Fruit fly (Drosophila melanogaster) whole organism, embryonic: ENCODE measurements around the gene Ubi-p63E.

Experiments
- Asciz ChIP-seq: fragments of 200-800 bp; sonication (Bioruptor generic); optimal IDR thresholded peaks from 2 replicates; lab custom pipeline; 2017; ENCODE audit warnings: missing biosample characterization, mild to moderate bottlenecking, missing genetic modification characterization, missing genetic modification reagents
- Atf-2 ChIP-seq: fragments of 200-800 bp; sonication (Bioruptor generic); optimal IDR thresholded peaks from 2 replicates; lab custom pipeline; 2016; ENCODE audit warnings: missing biosample characterization, missing genetic modification characterization
- CG10209 ChIP-seq: fragments of 200-800 bp; sonication (Bioruptor generic); optimal IDR thresholded peaks from 3 replicates; lab custom pipeline; 2017; ENCODE audit warnings: missing biosample characterization, mild to moderate bottlenecking, missing genetic modification characterization, missing genetic modification reagents
- CG10543 ChIP-seq: fragments of 200-800 bp; sonication (Bioruptor generic); optimal IDR thresholded peaks from 3 replicates; lab custom pipeline; 2017; ENCODE audit warnings: missing biosample characterization, mild to moderate bottlenecking, missing genetic modification characterization, moderate library complexity
- CG11398 ChIP-seq: fragments of 200-800 bp; sonication (Bioruptor generic); optimal IDR thresholded peaks from 2 replicates; lab custom pipeline; 2016; ENCODE audit warnings: missing biosample characterization, missing genetic modification characterization
- CG11560 ChIP-seq: fragments of 200-800 bp; sonication (Bioruptor generic); IDR thresholded peaks from 3 replicates; pipeline ENCODE4 v1.3.6; 2022; ENCODE audit warnings: missing biosample characterization, missing genetic modification characterization
- CG12391 ChIP-seq: fragments of 200-800 bp; sonication (Bioruptor generic); optimal IDR thresholded peaks from 3 replicates; lab custom pipeline; 2018; ENCODE audit warnings: missing biosample characterization, mild to moderate bottlenecking, missing genetic modification characterization, moderate library complexity
- CG12769 ChIP-seq: fragments of 200-800 bp; sonication (Bioruptor generic); optimal IDR thresholded peaks from 2 replicates; lab custom pipeline; 2019; ENCODE audit warnings: missing biosample characterization, mild to moderate bottlenecking, missing genetic modification characterization, moderate library complexity
- CG14710 ChIP-seq: fragments of 200-800 bp; sonication (Bioruptor generic); optimal IDR thresholded peaks from 3 replicates; lab custom pipeline; 2019; ENCODE audit warnings: missing biosample characterization, mild to moderate bottlenecking, missing genetic modification characterization, moderate library complexity
- CG14860 ChIP-seq: fragments of 200-800 bp; sonication (Bioruptor generic); IDR thresholded peaks from 3 replicates; pipeline ENCODE4 v1.3.6; 2022; ENCODE audit warnings: missing biosample characterization, missing genetic modification characterization; ENCODE audit not compliant: partially characterized antibody
- CG15073 ChIP-seq: fragments of 200-800 bp; sonication (Bioruptor generic); optimal IDR thresholded peaks from 2 replicates; lab custom pipeline; 2016; ENCODE audit warnings: missing biosample characterization, missing genetic modification characterization
- CG1603 ChIP-seq: fragments of 200-800 bp; sonication (Bioruptor generic); optimal IDR thresholded peaks from 2 replicates; lab custom pipeline; 2019; ENCODE audit warnings: missing biosample characterization, mild to moderate bottlenecking, missing genetic modification characterization, moderate library complexity
- CG17186 ChIP-seq: fragments of 200-800 bp; sonication (Bioruptor generic); optimal IDR thresholded peaks from 3 replicates; lab custom pipeline; 2017; ENCODE audit warnings: missing biosample characterization, missing genetic modification reagents, missing genetic modification characterization
- CG17802 ChIP-seq: fragments of 200-800 bp; sonication (Bioruptor generic); optimal IDR thresholded peaks from 2 replicates; lab custom pipeline; 2018; ENCODE audit warnings: missing biosample characterization, mild to moderate bottlenecking, missing genetic modification characterization, moderate library complexity
- CG2199 ChIP-seq: fragments of 200-800 bp; sonication (Bioruptor generic); IDR thresholded peaks from 3 replicates; pipeline ENCODE4 v1.3.6; 2022; ENCODE audit warnings: missing biosample characterization, missing genetic modification characterization
- CG3065 ChIP-seq: fragments of 200-800 bp; sonication (Bioruptor generic); optimal IDR thresholded peaks from 2 replicates; lab custom pipeline; 2016; ENCODE audit warnings: missing biosample characterization, missing genetic modification characterization
- CG3847 ChIP-seq: fragments of 200-800 bp; sonication (Bioruptor generic); IDR thresholded peaks from 2 replicates; pipeline ENCODE4 v1.3.6; 2022; ENCODE audit warnings: missing biosample characterization, missing genetic modification characterization
- CG4360 ChIP-seq: fragments of 200-800 bp; sonication (Bioruptor generic); IDR thresholded peaks from 2 replicates; pipeline ENCODE4 v1.3.6; 2022; ENCODE audit warnings: missing biosample characterization, missing genetic modification characterization
- CG4424 ChIP-seq: fragments of 200-800 bp; sonication (Bioruptor generic); optimal IDR thresholded peaks from 3 replicates; lab custom pipeline; 2016; ENCODE audit warnings: missing biosample characterization, missing genetic modification characterization
- CG4617 ChIP-seq: fragments of 200-800 bp; sonication (Bioruptor generic); optimal IDR thresholded peaks from 3 replicates; lab custom pipeline; 2016; ENCODE audit warnings: missing biosample characterization, missing genetic modification characterization, borderline replicate concordance
- CG8944 ChIP-seq: fragments of 200-800 bp; sonication (Bioruptor generic); optimal IDR thresholded peaks from 3 replicates; lab custom pipeline; 2016; ENCODE audit warnings: missing biosample characterization, missing genetic modification characterization
- CG9437 ChIP-seq: fragments of 200-800 bp; sonication (Bioruptor generic); optimal IDR thresholded peaks from 2 replicates; lab custom pipeline; 2018; ENCODE audit warnings: missing biosample characterization, mild to moderate bottlenecking, missing genetic modification characterization
- CG9797 ChIP-seq: fragments of 200-800 bp; sonication (Bioruptor generic); optimal IDR thresholded peaks from 3 replicates; lab custom pipeline; 2018; ENCODE audit warnings: missing biosample characterization, mild to moderate bottlenecking, missing genetic modification characterization
- Camta ChIP-seq: fragments of 200-800 bp; sonication (Bioruptor generic); optimal IDR thresholded peaks from 2 replicates; lab custom pipeline; 2016; ENCODE audit warnings: missing biosample characterization, missing genetic modification characterization
- Chrac-16 ChIP-seq: fragments of 200-800 bp; sonication (Bioruptor generic); optimal IDR thresholded peaks from 3 replicates; lab custom pipeline; 2016; ENCODE audit warnings: missing biosample characterization, missing genetic modification characterization
- Dad ChIP-seq: fragments of 200-800 bp; sonication (Bioruptor generic); optimal IDR thresholded peaks from 3 replicates; lab custom pipeline; 2016; ENCODE audit warnings: missing biosample characterization, missing genetic modification characterization
- Elba2 ChIP-seq: fragments of 200-800 bp; sonication (Bioruptor generic); optimal IDR thresholded peaks from 3 replicates; lab custom pipeline; 2016; ENCODE audit warnings: missing biosample characterization, missing genetic modification characterization
- Fer2 ChIP-seq: fragments of 200-800 bp; sonication (Bioruptor generic); optimal IDR thresholded peaks from 2 replicates; lab custom pipeline; 2018; ENCODE audit warnings: missing biosample characterization, mild to moderate bottlenecking, missing genetic modification characterization, moderate library complexity
- Fer3 ChIP-seq: fragments of 200-800 bp; sonication (Bioruptor generic); optimal IDR thresholded peaks from 2 replicates; lab custom pipeline; 2018; ENCODE audit warnings: missing biosample characterization, mild to moderate bottlenecking, missing genetic modification characterization, moderate library complexity
- HLHmδ ChIP-seq: fragments of 200-800 bp; sonication (Bioruptor generic); optimal IDR thresholded peaks from 2 replicates; lab custom pipeline; 2018; ENCODE audit warnings: missing biosample characterization, mild to moderate bottlenecking, missing genetic modification characterization, moderate library complexity
- Mes4 ChIP-seq: fragments of 200-800 bp; sonication (Bioruptor generic); optimal IDR thresholded peaks from 2 replicates; lab custom pipeline; 2016; ENCODE audit warnings: missing biosample characterization, missing genetic modification characterization
- Usf ChIP-seq: fragments of 200-800 bp; sonication (Bioruptor generic); optimal IDR thresholded peaks from 2 replicates; lab custom pipeline; 2017; ENCODE audit warnings: missing genotype, missing biosample characterization, missing genetic modification characterization
- ap ChIP-seq: fragments of 200-800 bp; sonication (Bioruptor generic); IDR thresholded peaks from 2 replicates; pipeline ENCODE4 v1.3.6; 2022; ENCODE audit warnings: missing biosample characterization, missing genetic modification characterization
- bigmax ChIP-seq: fragments of 200-800 bp; sonication (Bioruptor generic); optimal IDR thresholded peaks from 2 replicates; lab custom pipeline; 2018; ENCODE audit warnings: missing biosample characterization, mild to moderate bottlenecking, missing genetic modification characterization
- bsh ChIP-seq, 2 experiments: fragments of 200-800 bp; sonication (Bioruptor generic); optimal IDR thresholded peaks; 2 replicates each; lab custom pipeline; 2017 to 2018; ENCODE audit warnings: mild to moderate bottlenecking in 2 of 2, missing biosample characterization in 2 of 2, missing genetic modification characterization in 2 of 2, moderate library complexity in 1 of 2
- ci ChIP-seq: fragments of 200-800 bp; sonication (Bioruptor generic); IDR thresholded peaks from 3 replicates; pipeline ENCODE4 v1.3.6; 2022; ENCODE audit warnings: missing biosample characterization, missing genetic modification characterization
- crol ChIP-seq: fragments of 200-800 bp; sonication (Bioruptor generic); IDR thresholded peaks from 2 replicates; pipeline ENCODE4 v1.3.6; 2022; ENCODE audit warnings: missing biosample characterization, missing genetic modification characterization
- dm ChIP-seq: fragments of 200-800 bp; sonication (Bioruptor generic); optimal IDR thresholded peaks from 3 replicates; lab custom pipeline; 2016; ENCODE audit warnings: missing biosample characterization, missing genetic modification characterization
- mirr ChIP-seq: fragments of 200-800 bp; sonication (Bioruptor generic); optimal IDR thresholded peaks from 3 replicates; lab custom pipeline; 2018; ENCODE audit warnings: missing biosample characterization, mild to moderate bottlenecking, missing genetic modification characterization
- onecut ChIP-seq: fragments of 200-800 bp; sonication (Bioruptor generic); IDR thresholded peaks from 2 replicates; pipeline ENCODE4 v1.3.6; 2022; ENCODE audit warnings: missing biosample characterization, missing genetic modification characterization
- org-1 ChIP-seq: fragments of 200-800 bp; sonication (Bioruptor generic); optimal IDR thresholded peaks from 2 replicates; lab custom pipeline; 2017; ENCODE audit warnings: missing biosample characterization, missing genetic modification characterization
- phol ChIP-seq: fragments of 200-800 bp; sonication (Bioruptor generic); optimal IDR thresholded peaks from 3 replicates; lab custom pipeline; 2018; ENCODE audit warnings: missing biosample characterization, mild to moderate bottlenecking, missing genetic modification characterization, moderate library complexity
- pros ChIP-seq: fragments of 200-800 bp; sonication (Bioruptor generic); optimal IDR thresholded peaks from 3 replicates; lab custom pipeline; 2019; ENCODE audit warnings: missing biosample characterization, mild to moderate bottlenecking, missing genetic modification characterization, moderate library complexity
- slp2 ChIP-seq: fragments of 200-800 bp; sonication (Bioruptor generic); optimal IDR thresholded peaks from 2 replicates; lab custom pipeline; 2016; ENCODE audit warnings: missing biosample characterization, missing genetic modification characterization
- sob ChIP-seq: fragments of 200-800 bp; sonication (Bioruptor generic); IDR thresholded peaks from 2 replicates; pipeline ENCODE4 v1.3.6; 2022; ENCODE audit warnings: missing biosample characterization, missing genetic modification characterization
- ssp ChIP-seq: fragments of 200-800 bp; sonication (Bioruptor generic); IDR thresholded peaks from 2 replicates; pipeline ENCODE4 v1.3.6; 2022; ENCODE audit warnings: missing biosample characterization, missing genetic modification characterization
- tio ChIP-seq: fragments of 200-800 bp; sonication (Bioruptor generic); optimal IDR thresholded peaks from 2 replicates; lab custom pipeline; 2017; ENCODE audit warnings: missing biosample characterization, missing genetic modification characterization, inconsistent platforms
- tna ChIP-seq: fragments of 200-800 bp; sonication (Bioruptor generic); IDR thresholded peaks from 2 replicates; pipeline ENCODE4 v1.3.6; 2022; ENCODE audit warnings: missing biosample characterization, missing genetic modification characterization; ENCODE audit not compliant: partially characterized antibody
- ttk ChIP-seq: fragments of 200-800 bp; sonication (Bioruptor generic); IDR thresholded peaks from 2 replicates; pipeline ENCODE4 v2.1.2; 2022; ENCODE audit warnings: missing biosample characterization, missing genetic modification characterization
- tup ChIP-seq: fragments of 200-800 bp; sonication (Bioruptor generic); optimal IDR thresholded peaks from 2 replicates; lab custom pipeline; 2016; ENCODE audit warnings: missing biosample characterization, mild to moderate bottlenecking, missing genetic modification characterization, moderate library complexity
- zen2 ChIP-seq: fragments of 200-800 bp; sonication (Bioruptor generic); IDR thresholded peaks from 3 replicates; pipeline ENCODE4 v1.3.6; 2022; ENCODE audit warnings: missing biosample characterization, missing genetic modification characterization; ENCODE audit not compliant: partially characterized antibody

Gene Ubi-p63E

DNA sequence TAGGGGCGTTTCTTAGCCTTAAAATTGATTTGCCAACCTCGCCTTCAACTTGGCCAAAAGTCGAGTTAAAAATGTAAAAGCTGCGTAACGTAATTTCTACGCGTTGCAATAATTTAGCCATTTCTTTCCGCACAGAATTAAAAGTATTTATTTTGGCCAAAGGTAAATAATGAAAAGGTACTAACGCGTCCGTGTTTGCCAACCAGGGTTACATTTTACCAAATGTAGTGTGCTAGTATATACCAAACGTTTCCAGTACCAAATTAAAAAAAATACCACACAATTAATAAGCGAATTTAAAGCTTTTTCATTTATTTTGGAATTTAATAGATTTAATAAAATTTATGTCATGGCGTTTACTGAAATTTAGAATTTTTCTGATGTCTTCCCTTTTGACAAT lies 4.0 kb downstream of the Ubi-p63E start, which contains the start of gene Ccz1 (continued):
- peak; percentile 25 for TF ChIP-seq org-1 (GFP tag; lab: Kevin White, UChicago)
- TF ChIP-seq dm: peak; percentile 43
- peak; percentile 51 for TF ChIP-seq slp2 (GFP tag; lab: Kevin White, UChicago)
- no peak for TF ChIP-seq zen2 (GFP tag; lab: Robert Waterston, UW)
- TF ChIP-seq Atf-2 (GFP tag; lab: Kevin White, UChicago): peak; percentile 81
- peak; percentile 70 for TF ChIP-seq CG12769
- peak; percentile 89 for TF ChIP-seq CG4617 (GFP tag; lab: Kevin White, UChicago)
- TF ChIP-seq onecut (GFP tag; lab: Robert Waterston, UW): peak; percentile 57
- TF ChIP-seq CG17802 (tag; lab: Kevin White, UChicago): peak; percentile 32
- TF ChIP-seq Usf (GFP tag; lab: Kevin White, UChicago): no peak
- peak; percentile 81 for TF ChIP-seq CG11398 (GFP tag; lab: Kevin White, UChicago)
- TF ChIP-seq crol (GFP tag; lab: Robert Waterston, UW): no peak
- peak; percentile 87 for TF ChIP-seq CG10543 (GFP tag; lab: Kevin White, UChicago)
- TF ChIP-seq Asciz: peak; percentile 68
- no peak for TF ChIP-seq CG15073 (GFP tag; lab: Kevin White, UChicago)
- TF ChIP-seq sob (GFP tag; lab: Robert Waterston, UW): no peak
- no peak for TF ChIP-seq CG2199
- TF ChIP-seq CG1603: peak; percentile 77
- TF ChIP-seq CG3065 (GFP tag; lab: Kevin White, UChicago): peak; percentile 42
- TF ChIP-seq pros (GFP tag; lab: Kevin White, UChicago): no peak
- TF ChIP-seq Fer2 (tag; lab: Kevin White, UChicago): peak; percentile 25
- peak; percentile 11 for TF ChIP-seq CG9437 (GFP tag; lab: Kevin White, UChicago)
- TF ChIP-seq CG17186: peak; percentile 63
- no peak for TF ChIP-seq Chrac-16 (GFP tag; lab: Kevin White, UChicago)
- no peak for TF ChIP-seq CG4360 (GFP tag; lab: Robert Waterston, UW)
- peak; percentile 79 for TF ChIP-seq Camta (GFP tag; lab: Kevin White, UChicago)
- no peak for TF ChIP-seq CG11560
- peak in 1 of 2 experiments; percentile 72 for TF ChIP-seq bsh (GFP tag; optimal IDR thresholded peaks at IDR 0.05; lab: Kevin White, UChicago)
- TF ChIP-seq mirr: peak; percentile 28
- TF ChIP-seq CG14860: no peak
- peak; percentile 59 for TF ChIP-seq Fer3 (tag; lab: Kevin White, UChicago)
- TF ChIP-seq ci (GFP tag; lab: Robert Waterston, UW): no peak
- TF ChIP-seq ssp (GFP tag; lab: Robert Waterston, UW): no peak
- TF ChIP-seq tna: no peak
- peak; percentile 58 for TF ChIP-seq CG12391 (tag; lab: Kevin White, UChicago)
- peak; percentile 81 for TF ChIP-seq tio
- no peak for TF ChIP-seq CG3847 (GFP tag; lab: Robert Waterston, UW)
- peak; percentile 66 for TF ChIP-seq Mes4
- TF ChIP-seq CG9797: peak; percentile 60
- TF ChIP-seq Dad (GFP tag; lab: Kevin White, UChicago): peak; percentile 51
- TF ChIP-seq CG10209: peak; percentile 87
- no peak for TF ChIP-seq ap (GFP tag; lab: Robert Waterston, UW)
- peak; percentile 66 for TF ChIP-seq tup (GFP tag; lab: Kevin White, UChicago)
- TF ChIP-seq HLHmδ (GFP tag; lab: Kevin White, UChicago): no peak
- TF ChIP-seq Elba2: no peak
- peak; percentile 35 for TF ChIP-seq phol (tag; lab: Kevin White, UChicago)
- TF ChIP-seq CG14710 (tag; lab: Kevin White, UChicago): peak; percentile 65
- TF ChIP-seq ttk (GFP tag; lab: Robert Waterston, UW): no peak
- peak; percentile 68 for TF ChIP-seq CG4424 (GFP tag; lab: Kevin White, UChicago)
- no peak for TF ChIP-seq bigmax (GFP tag; lab: Kevin White, UChicago)
- peak; percentile 83 for TF ChIP-seq CG8944
